Worm (Caenorhabditis elegans) whole organism, midembryonic: ENCODE measurements around the gene F36D3.5.

Experiments used
- flt-1 ChIP-seq: fragments of 200-800 bp; sonication (Bioruptor generic); IDR thresholded peaks from 2 replicates; pipeline ENCODE4 v1.3.6; 2022; ENCODE audit warnings: missing genetic modification characterization, missing compliant biosample characterization
- klf-2 ChIP-seq: fragments of 200-800 bp; sonication (Bioruptor generic); conservative IDR thresholded peaks from 2 replicates; pipeline ENCODE4 v1.3.6; 2022; ENCODE audit warnings: missing genetic modification reagents, missing genetic modification characterization, missing compliant biosample characterization
- ref-1 ChIP-seq: fragments of 200-800 bp; sonication (Bioruptor generic); conservative IDR thresholded peaks from 2 replicates; pipeline ENCODE4 v1.3.6; 2022; ENCODE audit warnings: missing genetic modification reagents, missing genetic modification characterization, missing compliant biosample characterization
- tab-1 ChIP-seq: fragments of 200-800 bp; sonication (Bioruptor generic); IDR thresholded peaks from 2 replicates; pipeline ENCODE4 v1.3.6; 2022; ENCODE audit warnings: missing genetic modification characterization, missing compliant biosample characterization
- ztf-23 ChIP-seq: fragments of 200-800 bp; sonication (Bioruptor generic); IDR thresholded peaks from 2 replicates; pipeline ENCODE4 v1.3.6; 2022; ENCODE audit warnings: missing genetic modification reagents, missing genetic modification characterization, missing compliant biosample characterization
- ztf-29 ChIP-seq: fragments of 200-800 bp; sonication (Bioruptor generic); IDR thresholded peaks from 2 replicates; pipeline ENCODE4 v1.3.6; 2022; ENCODE audit warnings: missing genetic modification reagents, missing genetic modification characterization, missing compliant biosample characterization

- TF ChIP-seq klf-2 (no peak), ref-1 (GFP tag; lab: Robert Waterston, UW) (no peak), tab-1 (GFP tag; lab: Robert Waterston, UW) (no peak), ztf-29 (no peak), ztf-23 (GFP tag; lab: Robert Waterston, UW) (no peak), flt-1 (no peak)
Observed at ce11 chrV:16479275-16479674, 35.8 kb downstream of the F36D3.5 start, which contains the start of gene T08G3.11.
